Worm (Caenorhabditis elegans) whole organism, early embryonic: Measurements from ENCODE around the gene C50A2.3.

Experiments
- ama-1 ChIP-seq: fragments of 150-350 bp; optimal IDR thresholded peaks from 2 replicates; lab custom pipeline; 2014
- ceh-13 ChIP-seq: fragments of 200-800 bp; sonication (Bioruptor generic); optimal IDR thresholded peaks from 2 replicates; lab custom pipeline; 2018; ENCODE audit warnings: mild to moderate bottlenecking, missing genetic modification characterization, missing compliant biosample characterization
- ets-7 ChIP-seq: sonication (generic microtip); optimal IDR thresholded peaks from 2 replicates; lab custom pipeline; 2016; ENCODE audit warnings: missing genotype, missing genetic modification characterization, missing compliant biosample characterization
- hmbx-1 ChIP-seq: sonication (generic microtip); optimal IDR thresholded peaks from 2 replicates; lab custom pipeline; 2016; ENCODE audit warnings: mild to moderate bottlenecking, missing genetic modification characterization, missing compliant biosample characterization
- pes-1 ChIP-seq: fragments of 200-800 bp; sonication (Bioruptor generic); IDR thresholded peaks from 2 replicates; pipeline ENCODE4 v1.3.6; 2022; ENCODE audit warnings: missing genetic modification reagents, missing genetic modification characterization, missing compliant biosample characterization
- tbx-11 ChIP-seq: fragments of 200-800 bp; sonication (Bioruptor generic); IDR thresholded peaks from 2 replicates; pipeline ENCODE4 v1.3.6; 2022; ENCODE audit warnings: missing genetic modification characterization, missing compliant biosample characterization

DNA sequence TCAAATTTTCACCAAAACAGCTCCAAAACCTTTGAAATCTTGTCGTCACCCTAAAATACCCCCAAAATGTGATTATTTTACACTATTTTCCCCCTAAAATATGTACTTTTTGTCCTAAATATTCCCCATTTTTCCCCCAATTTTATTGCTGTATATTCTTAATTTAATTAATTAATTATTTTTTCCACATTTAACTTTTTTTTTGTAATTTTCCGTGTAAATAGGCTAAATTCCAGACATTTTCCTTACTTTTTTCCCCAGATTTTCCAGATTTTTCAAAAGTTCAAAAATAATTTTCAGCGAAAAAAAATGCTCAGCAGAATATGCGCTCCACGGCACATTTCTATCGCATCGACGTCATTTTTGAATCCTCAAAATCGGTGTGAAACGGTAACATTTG, 60.7 kb downstream of the C50A2.3 start, which contains the start of gene cox-18:
- TF ChIP-seq tbx-11 (GFP tag; lab: Robert Waterston, UW): no peak
- no peak for TF ChIP-seq ceh-13 (GFP tag; lab: Kevin White, UChicago)
- TF ChIP-seq ama-1: no peak
- no peak for TF ChIP-seq ets-7 (tag; lab: Kevin White, UChicago)
- no peak for TF ChIP-seq pes-1
- no peak for TF ChIP-seq hmbx-1 (tag; lab: Kevin White, UChicago)
